Fruit fly (Drosophila melanogaster) whole organism, embryonic: ENCODE results near the gene CG14960.

ENCODE experiments used
- Aef1 ChIP-seq: fragments of 200-800 bp; sonication (Bioruptor generic); IDR thresholded peaks from 3 replicates; pipeline ENCODE4 v1.3.6; 2022; ENCODE audit warnings: missing biosample characterization, missing genetic modification characterization
- CG10209 ChIP-seq: fragments of 200-800 bp; sonication (Bioruptor generic); optimal IDR thresholded peaks from 3 replicates; lab custom pipeline; 2017; ENCODE audit warnings: missing biosample characterization, mild to moderate bottlenecking, missing genetic modification characterization, missing genetic modification reagents
- CG10366 ChIP-seq: fragments of 200-800 bp; sonication (Bioruptor generic); IDR thresholded peaks from 2 replicates; pipeline ENCODE4 v1.3.6; 2022; ENCODE audit warnings: missing biosample characterization, missing genetic modification characterization
- CG10959 ChIP-seq: fragments of 200-800 bp; sonication (Bioruptor generic); IDR thresholded peaks from 2 replicates; pipeline ENCODE4 v1.3.6; 2022; ENCODE audit warnings: missing biosample characterization, missing genetic modification characterization
- CG11398 ChIP-seq: fragments of 200-800 bp; sonication (Bioruptor generic); optimal IDR thresholded peaks from 2 replicates; lab custom pipeline; 2016; ENCODE audit warnings: missing biosample characterization, missing genetic modification characterization
- CG11696 ChIP-seq: fragments of 200-800 bp; sonication (Bioruptor generic); IDR thresholded peaks from 2 replicates; pipeline ENCODE4 v1.3.6; 2022; ENCODE audit warnings: missing biosample characterization, missing genetic modification characterization
- CG15696 ChIP-seq: fragments of 200-800 bp; sonication (Bioruptor generic); optimal IDR thresholded peaks from 2 replicates; lab custom pipeline; 2019; ENCODE audit warnings: missing biosample characterization, mild to moderate bottlenecking, missing genetic modification characterization, moderate library complexity
- CG1602 ChIP-seq: fragments of 200-800 bp; sonication (Bioruptor generic); optimal IDR thresholded peaks from 3 replicates; lab custom pipeline; 2016; ENCODE audit warnings: missing biosample characterization, missing genetic modification characterization
- CG16813 ChIP-seq: fragments of 200-800 bp; sonication (Bioruptor generic); IDR thresholded peaks from 3 replicates; pipeline ENCODE4 v1.3.6; 2022; ENCODE audit warnings: missing biosample characterization, missing genetic modification characterization; ENCODE audit not compliant: partially characterized antibody
- CG16815 ChIP-seq: fragments of 200-800 bp; sonication (Bioruptor generic); optimal IDR thresholded peaks from 3 replicates; lab custom pipeline; 2017; ENCODE audit warnings: missing biosample characterization, mild to moderate bottlenecking, missing genetic modification characterization
- CG17802 ChIP-seq: fragments of 200-800 bp; sonication (Bioruptor generic); optimal IDR thresholded peaks from 2 replicates; lab custom pipeline; 2018; ENCODE audit warnings: missing biosample characterization, mild to moderate bottlenecking, missing genetic modification characterization, moderate library complexity
- CG17829 ChIP-seq: fragments of 200-800 bp; optimal IDR thresholded peaks from 2 replicates; lab custom pipeline; 2019; ENCODE audit warnings: missing biosample characterization, mild to moderate bottlenecking, missing genetic modification characterization, moderate library complexity
- CG2678 ChIP-seq: fragments of 200-800 bp; sonication (Bioruptor generic); optimal IDR thresholded peaks from 3 replicates; lab custom pipeline; 2019; ENCODE audit warnings: missing biosample characterization, mild to moderate bottlenecking, missing genetic modification characterization, moderate library complexity
- CG2875 ChIP-seq: fragments of 200-800 bp; sonication (Bioruptor generic); optimal IDR thresholded peaks from 2 replicates; lab custom pipeline; 2017; ENCODE audit warnings: missing biosample characterization, mild to moderate bottlenecking, missing genetic modification characterization, missing genetic modification reagents
- CG3163 ChIP-seq: fragments of 200-800 bp; sonication (Bioruptor generic); optimal IDR thresholded peaks from 3 replicates; lab custom pipeline; 2016; ENCODE audit warnings: missing biosample characterization, missing genetic modification characterization
- CG34224 ChIP-seq: fragments of 200-800 bp; sonication (Bioruptor generic); IDR thresholded peaks from 3 replicates; pipeline ENCODE4 v1.3.6; 2022; ENCODE audit warnings: missing biosample characterization, missing genetic modification characterization; ENCODE audit not compliant: partially characterized antibody
- CG42726 ChIP-seq: fragments of 200-800 bp; sonication (Bioruptor generic); IDR thresholded peaks from 2 replicates; pipeline ENCODE4 v1.3.6; 2022; ENCODE audit warnings: missing biosample characterization, missing genetic modification characterization; ENCODE audit not compliant: partially characterized antibody
- CG4328 ChIP-seq: fragments of 200-800 bp; sonication (Bioruptor generic); optimal IDR thresholded peaks from 3 replicates; lab custom pipeline; 2017; ENCODE audit warnings: missing biosample characterization, missing genetic modification reagents, missing genetic modification characterization
- CG4854 ChIP-seq: fragments of 200-800 bp; sonication (Bioruptor generic); optimal IDR thresholded peaks from 2 replicates; lab custom pipeline; 2016; ENCODE audit warnings: missing biosample characterization, missing genetic modification characterization, inconsistent platforms
- CG8924 ChIP-seq: fragments of 200-800 bp; optimal IDR thresholded peaks from 3 replicates; lab custom pipeline; 2019; ENCODE audit warnings: missing biosample characterization, mild to moderate bottlenecking, missing genetic modification characterization, moderate library complexity
- E2f2 ChIP-seq: fragments of 200-800 bp; sonication (Bioruptor generic); IDR thresholded peaks from 2 replicates; pipeline ENCODE4 v1.3.6; 2022; ENCODE audit warnings: missing biosample characterization, missing genetic modification characterization
- HLH4C ChIP-seq: fragments of 200-800 bp; sonication (Bioruptor generic); IDR thresholded peaks from 3 replicates; pipeline ENCODE4 v1.3.6; 2022; ENCODE audit warnings: missing biosample characterization, missing genetic modification characterization; ENCODE audit not compliant: partially characterized antibody
- HLH54F ChIP-seq: fragments of 200-800 bp; sonication (Bioruptor generic); optimal IDR thresholded peaks from 3 replicates; lab custom pipeline; 2016; ENCODE audit warnings: missing biosample characterization, missing genetic modification characterization
- Hand ChIP-seq: fragments of 200-800 bp; sonication (Bioruptor generic); optimal IDR thresholded peaks from 2 replicates; lab custom pipeline; 2017; ENCODE audit warnings: mild to moderate bottlenecking, missing biosample characterization, missing genetic modification reagents, missing genetic modification characterization
- HmgD ChIP-seq: fragments of 200-800 bp; sonication (Bioruptor generic); optimal IDR thresholded peaks from 3 replicates; lab custom pipeline; 2016; ENCODE audit warnings: missing biosample characterization, missing genetic modification characterization
- MBD-R2 ChIP-seq: fragments of 200-800 bp; sonication (Bioruptor generic); IDR thresholded peaks from 2 replicates; pipeline ENCODE4 v1.3.6; 2022; ENCODE audit warnings: missing biosample characterization, missing genetic modification characterization
- MESR4 ChIP-seq: fragments of 200-800 bp; sonication (Bioruptor generic); optimal IDR thresholded peaks from 2 replicates; lab custom pipeline; 2018; ENCODE audit warnings: missing biosample characterization, mild to moderate bottlenecking, missing genetic modification characterization, moderate library complexity
- NFAT ChIP-seq: fragments of 200-800 bp; sonication (Bioruptor generic); IDR thresholded peaks from 2 replicates; pipeline ENCODE4 v1.3.6; 2022; ENCODE audit warnings: missing biosample characterization, missing genetic modification characterization
- Oli ChIP-seq: fragments of 200-800 bp; sonication (Bioruptor generic); optimal IDR thresholded peaks from 2 replicates; lab custom pipeline; 2018; ENCODE audit warnings: missing biosample characterization, mild to moderate bottlenecking, missing genetic modification characterization, moderate library complexity
- Sox100B ChIP-seq: fragments of 200-800 bp; sonication (Bioruptor generic); optimal IDR thresholded peaks from 3 replicates; lab custom pipeline; 2018; ENCODE audit warnings: missing biosample characterization, mild to moderate bottlenecking, missing genetic modification characterization
- al ChIP-seq: fragments of 200-800 bp; sonication (Bioruptor generic); IDR thresholded peaks from 2 replicates; pipeline ENCODE4 v1.3.6; 2022; ENCODE audit warnings: missing biosample characterization, missing genetic modification characterization
- ash1 ChIP-seq: fragments of 200-800 bp; sonication (Bioruptor generic); optimal IDR thresholded peaks from 2 replicates; lab custom pipeline; 2018; ENCODE audit warnings: missing biosample characterization, mild to moderate bottlenecking, missing genetic modification characterization
- bcd ChIP-seq: fragments of 200-800 bp; sonication (Bioruptor generic); optimal IDR thresholded peaks from 2 replicates; lab custom pipeline; 2017; ENCODE audit warnings: missing biosample characterization, mild to moderate bottlenecking, missing genetic modification characterization
- btn ChIP-seq: fragments of 200-800 bp; sonication (Bioruptor generic); optimal IDR thresholded peaks from 2 replicates; lab custom pipeline; 2016; ENCODE audit warnings: missing biosample characterization, missing genetic modification characterization
- cas ChIP-seq: fragments of 200-800 bp; sonication (Bioruptor generic); IDR thresholded peaks from 2 replicates; pipeline ENCODE4 v1.3.6; 2022; ENCODE audit warnings: missing biosample characterization, missing genetic modification characterization
- caup ChIP-seq: fragments of 200-800 bp; sonication (Bioruptor generic); optimal IDR thresholded peaks from 3 replicates; lab custom pipeline; 2017; ENCODE audit warnings: missing biosample characterization, mild to moderate bottlenecking, missing genetic modification characterization, moderate library complexity; ENCODE audit not compliant: severe bottlenecking
- da ChIP-seq: fragments of 200-800 bp; sonication (Bioruptor generic); optimal IDR thresholded peaks from 2 replicates; lab custom pipeline; 2016; ENCODE audit warnings: missing biosample characterization, missing genetic modification characterization
- inv ChIP-seq: fragments of 200-800 bp; sonication (Bioruptor generic); IDR thresholded peaks from 2 replicates; pipeline ENCODE4 v1.3.6; 2022; ENCODE audit warnings: missing biosample characterization, missing genetic modification characterization; ENCODE audit not compliant: partially characterized antibody
- jumu ChIP-seq: fragments of 200-800 bp; sonication (Bioruptor generic); optimal IDR thresholded peaks from 3 replicates; lab custom pipeline; 2016; ENCODE audit warnings: missing biosample characterization, missing genetic modification characterization
- sens ChIP-seq: fragments of 200-800 bp; sonication (Bioruptor generic); peaks from one replicate; lab custom pipeline; 2016; ENCODE audit warnings: missing biosample characterization, missing genetic modification characterization
- sens-2 ChIP-seq: fragments of 200-800 bp; sonication (Bioruptor generic); IDR thresholded peaks from 2 replicates; pipeline ENCODE4 v1.3.6; 2022; ENCODE audit warnings: missing biosample characterization, missing genetic modification characterization
- seq ChIP-seq: fragments of 200-800 bp; sonication (Bioruptor generic); IDR thresholded peaks from 2 replicates; pipeline ENCODE4 v1.3.6; 2022; ENCODE audit warnings: missing biosample characterization, missing genetic modification characterization
- sna ChIP-seq: fragments of 200-800 bp; sonication (Bioruptor generic); IDR thresholded peaks from 2 replicates; pipeline ENCODE4 v1.3.6; 2022; ENCODE audit warnings: missing biosample characterization, missing genetic modification characterization; ENCODE audit not compliant: partially characterized antibody
- sqz ChIP-seq: fragments of 200-800 bp; sonication (Bioruptor generic); optimal IDR thresholded peaks from 3 replicates; lab custom pipeline; 2018; ENCODE audit warnings: missing biosample characterization, mild to moderate bottlenecking, missing genetic modification characterization
- tap ChIP-seq: fragments of 200-800 bp; optimal IDR thresholded peaks from 3 replicates; lab custom pipeline; 2019; ENCODE audit warnings: missing biosample characterization, mild to moderate bottlenecking, missing genetic modification characterization, moderate library complexity
- vnd ChIP-seq: fragments of 200-800 bp; sonication (Bioruptor generic); IDR thresholded peaks from 3 replicates; pipeline ENCODE4 v1.3.6; 2022; ENCODE audit warnings: missing biosample characterization, missing genetic modification characterization; ENCODE audit not compliant: partially characterized antibody
- wdn ChIP-seq: fragments of 200-800 bp; sonication (Bioruptor generic); IDR thresholded peaks from 2 replicates; pipeline ENCODE4 v1.3.6; 2022; ENCODE audit warnings: missing biosample characterization, missing genetic modification characterization
- wek ChIP-seq: fragments of 200-800 bp; sonication (Bioruptor generic); optimal IDR thresholded peaks from 3 replicates; lab custom pipeline; 2018; ENCODE audit warnings: missing biosample characterization, mild to moderate bottlenecking, missing genetic modification characterization, moderate library complexity
- z ChIP-seq: fragments of 200-800 bp; sonication (Bioruptor generic); IDR thresholded peaks from 3 replicates; pipeline ENCODE4 v1.3.6; 2022; ENCODE audit warnings: missing biosample characterization, missing genetic modification characterization
- zfh1 ChIP-seq: fragments of 200-800 bp; sonication (Bioruptor generic); IDR thresholded peaks from 3 replicates; pipeline ENCODE4 v1.3.6; 2022; ENCODE audit warnings: missing biosample characterization, missing genetic modification characterization

CG14960 gene

DNA sequence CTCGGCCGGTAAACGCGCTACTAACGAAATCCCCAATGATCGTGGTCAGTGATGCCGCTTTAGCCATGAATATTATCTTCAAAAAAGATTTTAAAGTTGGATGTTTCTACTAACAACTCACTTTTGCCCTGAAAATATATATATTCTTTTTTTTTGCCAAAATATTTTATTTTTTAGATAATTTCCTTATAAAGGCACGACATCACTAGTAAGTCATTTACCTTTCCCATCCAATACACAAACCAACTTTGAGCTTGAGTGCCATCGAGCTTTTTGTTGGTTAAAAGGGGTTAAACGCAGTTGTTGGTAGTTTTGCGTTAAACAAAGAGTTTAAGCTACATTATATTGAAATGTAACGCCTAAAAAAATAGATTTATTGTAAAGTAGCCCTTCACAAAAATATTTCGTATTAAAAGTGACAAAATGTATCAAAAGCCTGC is 32.3 kb downstream of the CG14960 start, which contains the start of gene CG14968 (continued):
- TF ChIP-seq HLH54F (GFP tag; lab: Kevin White, UChicago) (peak; percentile 77), MBD-R2 (GFP tag; lab: Robert Waterston, UW) (peak; percentile 93), CG11696 (peak; percentile 91), MESR4 (GFP tag; lab: Kevin White, UChicago) (no peak), bcd (peak; percentile 95), CG10959 (GFP tag; lab: Robert Waterston, UW) (peak; percentile 78), Sox100B (GFP tag; lab: Kevin White, UChicago) (peak; percentile 86), HmgD (GFP tag; lab: Kevin White, UChicago) (no peak), Oli (peak; percentile 93), E2f2 (GFP tag; lab: Robert Waterston, UW) (peak; percentile 76), sens (GFP tag; lab: Kevin White, UChicago) (peak; percentile 97), CG8924 (tag; lab: Kevin White, UChicago) (peak; percentile 95), NFAT (GFP tag; lab: Robert Waterston, UW) (peak; percentile 96), cas (GFP tag; lab: Robert Waterston, UW) (peak; percentile 90), jumu (GFP tag; lab: Kevin White, UChicago) (peak; percentile 66), CG17829 (tag; lab: Kevin White, UChicago) (peak; percentile 91), wek (GFP tag; lab: Kevin White, UChicago) (no peak), sqz (GFP tag; lab: Kevin White, UChicago) (peak; percentile 70), sens-2 (GFP tag; lab: Robert Waterston, UW) (peak; percentile 94), CG1602 (GFP tag; lab: Kevin White, UChicago) (peak; percentile 91), caup (GFP tag; lab: Kevin White, UChicago) (peak; percentile 96), CG16815 (peak; percentile 75), CG16813 (GFP tag; lab: Robert Waterston, UW) (no peak), al (GFP tag; lab: Robert Waterston, UW) (peak; percentile 94), zfh1 (GFP tag; lab: Robert Waterston, UW) (peak; percentile 98), CG11398 (GFP tag; lab: Kevin White, UChicago) (peak; percentile 52), Aef1 (GFP tag; lab: Robert Waterston, UW) (peak; percentile 95), CG2678 (tag; lab: Kevin White, UChicago) (peak; percentile 97), HLH4C (GFP tag; lab: Robert Waterston, UW) (no peak), seq (peak; percentile 96), ash1 (GFP tag; lab: Kevin White, UChicago) (peak; percentile 72), wdn (GFP tag; lab: Robert Waterston, UW) (peak; percentile 92), btn (GFP tag; lab: Kevin White, UChicago) (peak; percentile 38), CG4328 (GFP tag; lab: Kevin White, UChicago) (peak; percentile 57), sna (GFP tag; lab: Robert Waterston, UW) (no peak), inv (GFP tag; lab: Robert Waterston, UW) (no peak), CG15696 (tag; lab: Kevin White, UChicago) (peak; percentile 71), z (peak; percentile 62; the same call in 1 of the 3 replicates), CG10366 (GFP tag; lab: Robert Waterston, UW) (peak; percentile 97), vnd (GFP tag; lab: Robert Waterston, UW) (no peak), Hand (peak; percentile 86), CG34224 (GFP tag; lab: Robert Waterston, UW) (no peak), tap (tag; lab: Kevin White, UChicago) (peak; percentile 91), CG42726 (GFP tag; lab: Robert Waterston, UW) (no peak), da (GFP tag; lab: Kevin White, UChicago) (no peak), CG17802 (tag; lab: Kevin White, UChicago) (peak; percentile 74), CG4854 (peak; percentile 90), CG3163 (GFP tag; lab: Kevin White, UChicago) (no peak), CG2875 (peak; percentile 72), CG10209 (peak; percentile 93)
